Worm (Caenorhabditis elegans): ENCODE results near the gene sre-46.
A peak's percentile ranks its signal among the peaks of the same experiment; 100 is the strongest.

sre-46 gene

ce11 chrII:13673605-13674193, 47.4 kb downstream of the sre-46 start:
- TF ChIP-seq nhr-20 (tag; optimal IDR thresholded peaks at IDR 0.05) (peak; percentile 42), nhr-71 (tag; optimal IDR thresholded peaks at IDR 0.05) (peak; percentile 72), C34B4.2 (tag; optimal IDR thresholded peaks at IDR 0.05) (no peak), isw-1 (GFP tag; IDR thresholded peaks at IDR 0.05) (no peak), ceh-63 (GFP tag; optimal IDR thresholded peaks at IDR 0.05) (no peak), lin-14 (GFP tag; optimal IDR thresholded peaks at IDR 0.05) (peak; percentile 46), blmp-1 (tag; optimal IDR thresholded peaks at IDR 0.05) (peak; percentile 83), nhr-85 (tag) (peak; percentile 78), unc-130 (tag; optimal IDR thresholded peaks at IDR 0.05) (peak; percentile 10), lin-35 (GFP tag; optimal IDR thresholded peaks at IDR 0.05) (peak in 1 of 2 experiments; percentile 26), fkh-10 (GFP tag; optimal IDR thresholded peaks at IDR 0.05) (no peak), rnt-1 (tag; optimal IDR thresholded peaks at IDR 0.05) (peak; percentile 2), ztf-11 (tag; optimal IDR thresholded peaks at IDR 0.05) (no peak), nhr-19 (GFP tag; conservative IDR thresholded peaks at IDR 0.05) (0 out of 2 replicates have a peak, but pooled peaks have one; percentile 13), lir-3 (tag; optimal IDR thresholded peaks at IDR 0.05; ENCODE audit: poor library complexity) (no peak), jun-1 (tag; optimal IDR thresholded peaks at IDR 0.05) (no peak), snu-23 (GFP tag; optimal IDR thresholded peaks at IDR 0.05) (peak; percentile 42), lsy-2 (tag; optimal IDR thresholded peaks at IDR 0.05) (no peak), nhr-84 (tag; optimal IDR thresholded peaks at IDR 0.05) (no peak), mdl-1 (tag; optimal IDR thresholded peaks at IDR 0.05) (peak in 1 of 2 experiments; percentile 45), nhr-90 (tag; optimal IDR thresholded peaks at IDR 0.05; ENCODE audit: poor library complexity) (peak; percentile 33), vab-15 (tag; optimal IDR thresholded peaks at IDR 0.05) (no peak), elt-3 (tag; optimal IDR thresholded peaks at IDR 0.05) (peak in 2 of 6 experiments; percentile 27 to 59), nhr-77 (tag; optimal IDR thresholded peaks at IDR 0.05) (no peak), lin-13 (GFP tag; optimal IDR thresholded peaks at IDR 0.05) (no peak), nhr-237 (tag; optimal IDR thresholded peaks at IDR 0.05) (no peak), ama-1 (optimal IDR thresholded peaks at IDR 0.05) (no peak), F16B12.6 (tag; optimal IDR thresholded peaks at IDR 0.05) (no peak), hlh-4 (tag; optimal IDR thresholded peaks at IDR 0.05) (no peak), fkh-4 (tag; optimal IDR thresholded peaks at IDR 0.05; ENCODE audit: borderline replicate concordance) (no peak), mef-2 (tag; optimal IDR thresholded peaks at IDR 0.05) (no peak), egl-27 (tag; optimal IDR thresholded peaks at IDR 0.05) (no peak)

- TF ChIP-seq C34B4.2 (tag; optimal IDR thresholded peaks at IDR 0.05) (no peak), lin-35 (GFP tag; optimal IDR thresholded peaks at IDR 0.05) (peak in 1 of 2 experiments; percentile 15), isw-1 (GFP tag; IDR thresholded peaks at IDR 0.05) (no peak), ama-1 (optimal IDR thresholded peaks at IDR 0.05) (no peak), nhr-90 (tag; optimal IDR thresholded peaks at IDR 0.05; ENCODE audit: poor library complexity) (peak; percentile 6), lsy-2 (tag; optimal IDR thresholded peaks at IDR 0.05) (no peak), lin-15B (tag; optimal IDR thresholded peaks at IDR 0.05) (no peak), aha-1 (tag; optimal IDR thresholded peaks at IDR 0.05) (no peak), C04F5.9 (tag; optimal IDR thresholded peaks at IDR 0.05) (no peak), sox-4 (tag; optimal IDR thresholded peaks at IDR 0.05) (no peak), ceh-88 (GFP tag; IDR thresholded peaks at IDR 0.05) (no peak), unc-98 (GFP tag; IDR thresholded peaks at IDR 0.05) (no peak), pqm-1 (tag; optimal IDR thresholded peaks at IDR 0.05) (no peak), nhr-237 (tag; optimal IDR thresholded peaks at IDR 0.05) (no peak), elt-2 (tag; optimal IDR thresholded peaks at IDR 0.05) (peak; percentile 44), mep-1 (tag; optimal IDR thresholded peaks at IDR 0.05) (no peak), nhr-47 (tag; optimal IDR thresholded peaks at IDR 0.05) (no peak), alr-1 (tag; optimal IDR thresholded peaks at IDR 0.05; ENCODE audit: borderline replicate concordance) (no peak), nhr-19 (GFP tag; conservative IDR thresholded peaks at IDR 0.05) (0 out of 2 replicates have a peak, but pooled peaks have one; percentile 8), pax-3 (tag; optimal IDR thresholded peaks at IDR 0.05) (no peak), pag-3 (tag; optimal IDR thresholded peaks at IDR 0.05; ENCODE audit: borderline replicate concordance, insufficient read depth) (peak; percentile 29), ets-5 (GFP tag; IDR thresholded peaks at IDR 0.05) (no peak), nhr-85 (tag) (peak; percentile 60), nhr-11 (tag; optimal IDR thresholded peaks at IDR 0.05) (no peak), nhr-76 (tag; optimal IDR thresholded peaks at IDR 0.05) (no peak), nhr-71 (tag; optimal IDR thresholded peaks at IDR 0.05) (peak; percentile 37), snu-23 (GFP tag; optimal IDR thresholded peaks at IDR 0.05) (peak; percentile 20), egl-27 (tag; optimal IDR thresholded peaks at IDR 0.05) (no peak), snpc-4 (tag; optimal IDR thresholded peaks at IDR 0.05) (no peak), sup-37 (GFP tag; optimal IDR thresholded peaks at IDR 0.05) (no peak), nhr-20 (tag; optimal IDR thresholded peaks at IDR 0.05) (peak; percentile 30)
Observed at ce11 chrII:13672057-13672456, 49.1 kb downstream of the sre-46 start.

Measured in whole organism, L1 larva.